Worm (Caenorhabditis elegans): Measurements from ENCODE around the gene T01G1.2.

DNA sequence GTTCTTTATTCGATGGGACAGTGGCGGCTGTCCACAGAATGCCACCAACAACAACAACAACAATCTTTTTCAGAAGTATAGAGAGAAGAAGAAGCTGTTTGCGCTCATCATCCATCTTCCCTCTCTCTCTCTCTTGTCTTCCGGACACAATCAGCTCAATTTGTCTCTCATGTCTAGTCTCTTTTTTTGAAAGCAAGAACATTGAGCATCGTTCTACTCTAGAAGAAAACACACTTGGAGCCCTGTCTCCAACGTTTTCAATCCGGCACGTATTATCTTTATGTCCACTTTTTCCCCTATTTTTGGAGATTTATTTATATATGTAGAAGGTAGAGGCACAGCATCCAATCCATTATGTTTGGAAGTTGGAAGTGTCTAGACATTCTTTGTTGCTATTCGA, 5.4 kb upstream of the T01G1.2 start:
- no peak for TF ChIP-seq egl-5 (tag; optimal IDR thresholded peaks at IDR 0.05)
- TF ChIP-seq unc-62 (GFP tag; optimal IDR thresholded peaks at IDR 0.05), result no peak
- peak; percentile 69 for TF ChIP-seq lin-39 (tag; optimal IDR thresholded peaks at IDR 0.05)
- TF ChIP-seq nhr-12 (tag; optimal IDR thresholded peaks at IDR 0.05), result no peak
- TF ChIP-seq zag-1 (tag; optimal IDR thresholded peaks at IDR 0.05), result no peak
- TF ChIP-seq aly-2 (tag; optimal IDR thresholded peaks at IDR 0.05), result no peak
- no peak for TF ChIP-seq eor-1 (tag; optimal IDR thresholded peaks at IDR 0.05)
- TF ChIP-seq ceh-82 (tag; optimal IDR thresholded peaks at IDR 0.05), result no peak
